Fruit fly (Drosophila melanogaster) S2 (cell line): Measurements from ENCODE around the gene CG1847.

ENCODE experiments used
- CG8478 ChIP-seq: fragments of >200 bp; optimal IDR thresholded peaks from 2 replicates; lab custom pipeline; 2018
- CTCF ChIP-seq, 2 experiments: fragments of >200 bp; optimal IDR thresholded peaks; 2 replicates each; lab custom pipeline; 2018

dm6 chrX:11857522-11858438 lies 11.2 kb upstream of the CG1847 start:
- no peak for TF ChIP-seq CTCF (optimal IDR thresholded peaks at IDR 0.05; lab: Kevin White, UChicago)
- no peak for TF ChIP-seq CG8478 (lab: Kevin White, UChicago)
